Worm (Caenorhabditis elegans) whole organism, young adult: ENCODE measurements around the gene djr-1.2.

Source experiments
- B0035.1 ChIP-seq: sonication (generic microtip); optimal IDR thresholded peaks from 2 replicates; lab custom pipeline; 2016; ENCODE audit warnings: missing genetic modification characterization, mild to moderate bottlenecking, missing compliant biosample characterization, missing genotype, missing genetic modification reagents
- B0261.1 ChIP-seq: sonication (generic microtip); optimal IDR thresholded peaks from 2 replicates; lab custom pipeline; 2016; ENCODE audit warnings: mild to moderate bottlenecking, missing genetic modification characterization, moderate library complexity, missing compliant biosample characterization
- B0336.3 ChIP-seq: fragments of 200-800 bp; sonication (Bioruptor generic); IDR thresholded peaks from 2 replicates; pipeline ENCODE4 v1.3.6; 2022; ENCODE audit warnings: missing genetic modification characterization, missing compliant biosample characterization
- C06A6.2 ChIP-seq: fragments of 200-800 bp; sonication (Bioruptor generic); conservative IDR thresholded peaks from 2 replicates; pipeline ENCODE4 v1.3.6; 2022; ENCODE audit warnings: missing genetic modification characterization, missing compliant biosample characterization
- D2030.7 ChIP-seq: fragments of 200-800 bp; sonication (Bioruptor generic); IDR thresholded peaks from 2 replicates; pipeline ENCODE4 v1.3.6; 2022; ENCODE audit warnings: missing genetic modification reagents, missing genetic modification characterization, missing compliant biosample characterization
- F10E7.11 ChIP-seq: sonication (generic microtip); optimal IDR thresholded peaks from 2 replicates; lab custom pipeline; 2017; ENCODE audit warnings: mild to moderate bottlenecking, missing genetic modification characterization, moderate library complexity, missing compliant biosample characterization
- F57A8.1 ChIP-seq: fragments of 200-800 bp; sonication (Bioruptor generic); optimal IDR thresholded peaks from 2 replicates; lab custom pipeline; 2018; ENCODE audit warnings: mild to moderate bottlenecking, missing genetic modification characterization, moderate library complexity, missing compliant biosample characterization
- F57C9.4 ChIP-seq: sonication (generic microtip); optimal IDR thresholded peaks from 2 replicates; lab custom pipeline; 2017; ENCODE audit warnings: mild to moderate bottlenecking, missing genetic modification characterization, missing compliant biosample characterization
- Y56A3A.18 ChIP-seq: fragments of 200-800 bp; sonication (Bioruptor generic); IDR thresholded peaks from 2 replicates; pipeline ENCODE4 v1.3.6; 2022; ENCODE audit warnings: missing genetic modification reagents, missing genetic modification characterization, missing compliant biosample characterization
- Y67H2A.10 ChIP-seq: fragments of 200-800 bp; sonication (Bioruptor generic); conservative IDR thresholded peaks from 2 replicates; pipeline ENCODE4 v1.3.6; 2022; ENCODE audit warnings: missing genetic modification reagents, missing genetic modification characterization, missing compliant biosample characterization
- ZK185.1 ChIP-seq: sonication (generic microtip); optimal IDR thresholded peaks from 2 replicates; lab custom pipeline; 2016; ENCODE audit warnings: mild to moderate bottlenecking, missing genetic modification characterization, missing compliant biosample characterization; ENCODE audit not compliant: poor library complexity, severe bottlenecking
- aptf-2 ChIP-seq: fragments of 200-800 bp; sonication (Bioruptor generic); conservative IDR thresholded peaks from 2 replicates; pipeline ENCODE4 v1.3.6; 2022; ENCODE audit warnings: missing genetic modification reagents, missing genetic modification characterization, missing compliant biosample characterization
- aptf-3 ChIP-seq: fragments of 200-800 bp; sonication (Bioruptor generic); IDR thresholded peaks from 2 replicates; pipeline ENCODE4 v1.3.6; 2022; ENCODE audit warnings: missing genetic modification characterization, missing compliant biosample characterization
- cebp-1 ChIP-seq, 2 experiments: fragments of 200-800 bp in 1 of 2; sonication (Bioruptor generic) in 1 of 2; sonication (generic microtip) in 1 of 2; IDR thresholded peaks in 1 of 2; optimal IDR thresholded peaks in 1 of 2; 2 replicates each; pipeline versions ENCODE4 v1.3.6 to Lab custom; 2017 to 2022; ENCODE audit warnings: missing compliant biosample characterization in 2 of 2, missing genetic modification characterization in 2 of 2, mild to moderate bottlenecking in 1 of 2, missing genetic modification reagents in 1 of 2, moderate library complexity in 1 of 2
- egrh-3 ChIP-seq: fragments of 200-800 bp; sonication (Bioruptor generic); IDR thresholded peaks from 2 replicates; pipeline ENCODE4 v1.3.6; 2022; ENCODE audit warnings: missing genetic modification reagents, missing genetic modification characterization, missing compliant biosample characterization
- ets-4 ChIP-seq: fragments of 200-800 bp; sonication (Bioruptor generic); optimal IDR thresholded peaks from 2 replicates; lab custom pipeline; 2018; ENCODE audit warnings: mild to moderate bottlenecking, missing genetic modification characterization, missing compliant biosample characterization
- fkh-3 ChIP-seq: sonication (generic microtip); optimal IDR thresholded peaks from 2 replicates; lab custom pipeline; 2016; ENCODE audit warnings: mild to moderate bottlenecking, missing genetic modification characterization, missing compliant biosample characterization
- hmg-1.2 ChIP-seq: fragments of 200-800 bp; sonication (Bioruptor generic); IDR thresholded peaks from 2 replicates; pipeline ENCODE4 v1.3.6; 2022; ENCODE audit warnings: missing genetic modification reagents, missing genetic modification characterization, missing compliant biosample characterization
- hmg-20 ChIP-seq: fragments of 200-800 bp; sonication (Bioruptor generic); IDR thresholded peaks from 2 replicates; pipeline ENCODE4 v1.3.6; 2022; ENCODE audit warnings: missing genetic modification reagents, missing genetic modification characterization, missing compliant biosample characterization
- lin-54 ChIP-seq: fragments of 200-800 bp; sonication (Bioruptor generic); optimal IDR thresholded peaks from 2 replicates; lab custom pipeline; 2018; ENCODE audit warnings: mild to moderate bottlenecking, missing genetic modification characterization, missing compliant biosample characterization
- lir-1 ChIP-seq: fragments of 200-800 bp; sonication (Bioruptor generic); conservative IDR thresholded peaks from 2 replicates; pipeline ENCODE4 v1.3.6; 2022; ENCODE audit warnings: missing genetic modification reagents, missing genetic modification characterization, missing compliant biosample characterization
- lsl-1 ChIP-seq: fragments of 200-800 bp; sonication (Bioruptor generic); optimal IDR thresholded peaks from 2 replicates; lab custom pipeline; 2018; ENCODE audit warnings: mild to moderate bottlenecking, missing genetic modification characterization, moderate library complexity, missing compliant biosample characterization
- madf-10 ChIP-seq: sonication (generic microtip); optimal IDR thresholded peaks from 2 replicates; lab custom pipeline; 2016; ENCODE audit warnings: mild to moderate bottlenecking, missing genetic modification characterization, missing compliant biosample characterization
- madf-6 ChIP-seq: fragments of 200-800 bp; sonication (Bioruptor generic); IDR thresholded peaks from 2 replicates; pipeline ENCODE4 v1.3.6; 2022; ENCODE audit warnings: missing genetic modification reagents, missing genetic modification characterization, missing compliant biosample characterization
- nhr-80 ChIP-seq: sonication (generic microtip); optimal IDR thresholded peaks from 2 replicates; lab custom pipeline; 2016; ENCODE audit warnings: missing genetic modification characterization, missing compliant biosample characterization
- pbrm-1 ChIP-seq: fragments of 200-800 bp; sonication (Bioruptor generic); IDR thresholded peaks from 2 replicates; pipeline ENCODE4 v1.3.6; 2022; ENCODE audit warnings: missing genetic modification reagents, missing genetic modification characterization, missing compliant biosample characterization
- pha-4 ChIP-seq: fragments of 150-350 bp; sonication (generic microtip); optimal IDR thresholded peaks from 2 replicates; lab custom pipeline; 2014; ENCODE audit warnings: missing biosample characterization, missing genetic modification reagents, missing genetic modification characterization
- rcor-1 ChIP-seq: fragments of 200-800 bp; sonication (Bioruptor generic); IDR thresholded peaks from 2 replicates; pipeline ENCODE4 v1.3.6; 2022; ENCODE audit warnings: missing genetic modification reagents, missing genetic modification characterization, missing compliant biosample characterization
- sea-2 ChIP-seq: fragments of 200-800 bp; sonication (Bioruptor generic); IDR thresholded peaks from 2 replicates; pipeline ENCODE4 v1.3.6; 2022; ENCODE audit warnings: missing genetic modification characterization, missing compliant biosample characterization
- snpc-3.4 ChIP-seq: sonication (generic microtip); optimal IDR thresholded peaks from 2 replicates; lab custom pipeline; 2017; ENCODE audit warnings: missing genetic modification characterization, mild to moderate bottlenecking, missing compliant biosample characterization, antibody characterized with exemption, moderate library complexity, missing genotype, missing genetic modification reagents
- unc-130 ChIP-seq: sonication (generic microtip); optimal IDR thresholded peaks from 2 replicates; lab custom pipeline; 2016; ENCODE audit warnings: missing genetic modification reagents, missing genetic modification characterization, missing compliant biosample characterization
- zfh-2 ChIP-seq: fragments of 200-800 bp; sonication (Bioruptor generic); conservative IDR thresholded peaks from 2 replicates; pipeline ENCODE4 v1.3.6; 2022; ENCODE audit warnings: missing genetic modification reagents, missing genetic modification characterization, missing compliant biosample characterization
- ztf-26 ChIP-seq: sonication (generic microtip); optimal IDR thresholded peaks from 2 replicates; lab custom pipeline; 2017; ENCODE audit warnings: missing genetic modification characterization, missing compliant biosample characterization

djr-1.2 gene

DNA sequence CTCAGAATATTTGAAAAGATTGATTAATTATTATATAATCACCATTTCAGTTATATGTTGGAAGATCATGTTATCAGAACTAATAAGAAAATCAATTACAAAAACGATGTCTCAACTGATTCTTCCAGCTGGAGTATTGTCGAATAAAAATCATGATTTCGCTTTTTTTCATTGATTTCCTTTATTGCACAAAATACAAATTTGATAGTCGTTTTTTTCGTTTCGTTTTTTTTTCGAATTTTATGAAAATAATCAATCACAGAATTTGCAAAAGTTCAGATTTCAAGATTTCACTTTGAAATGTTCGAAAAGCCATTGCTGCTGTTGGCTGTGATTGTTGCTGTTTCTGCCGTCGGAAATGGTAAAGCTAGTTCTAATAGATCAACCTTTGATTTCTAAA lies 19.1 kb downstream of the djr-1.2 start, which contains the start of gene C49G7.13 (continued):
- no peak for TF ChIP-seq C06A6.2 (GFP tag; lab: Robert Waterston, UW)

DNA sequence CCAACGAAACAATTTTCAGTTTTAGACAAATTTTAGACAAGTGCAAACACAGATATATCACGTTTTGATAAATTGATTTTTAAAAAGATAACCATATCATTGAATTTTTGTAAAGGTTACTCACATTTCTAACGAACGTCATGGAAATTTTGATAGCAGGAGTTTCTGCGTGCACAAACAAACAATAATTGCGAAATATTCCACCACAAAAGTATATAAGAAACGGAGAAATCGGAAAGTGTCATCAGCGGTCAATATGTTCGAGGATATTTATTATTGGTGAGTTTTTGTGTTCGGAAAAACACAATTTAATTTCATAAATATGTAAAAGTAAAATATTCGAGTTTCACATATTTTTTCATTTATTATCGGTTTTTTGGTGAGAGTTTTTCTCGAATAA lies 20.6 kb downstream of the djr-1.2 start, which contains the start of gene C49G7.7:
TSS of gene C49G7.7 (plus strand) at position 174 of the 400 bp plus-strand sequence.
- no peak for TF ChIP-seq lin-54 (GFP tag; lab: Kevin White, UChicago)
- no peak for TF ChIP-seq F10E7.11 (tag; lab: Kevin White, UChicago)
- no peak for TF ChIP-seq ZK185.1 (tag; lab: Kevin White, UChicago)
- no peak for TF ChIP-seq aptf-3
- TF ChIP-seq cebp-1 (GFP tag; IDR thresholded peaks at IDR 0.05; lab: Robert Waterston, UW): peak; percentile 19; the same call in 1 of the 2 replicates
- TF ChIP-seq cebp-1 (tag; optimal IDR thresholded peaks at IDR 0.05; lab: Kevin White, UChicago): peak; percentile 87
- no peak for TF ChIP-seq sea-2 (GFP tag; lab: Robert Waterston, UW)
- TF ChIP-seq ets-4 (GFP tag; lab: Kevin White, UChicago): no peak

DNA sequence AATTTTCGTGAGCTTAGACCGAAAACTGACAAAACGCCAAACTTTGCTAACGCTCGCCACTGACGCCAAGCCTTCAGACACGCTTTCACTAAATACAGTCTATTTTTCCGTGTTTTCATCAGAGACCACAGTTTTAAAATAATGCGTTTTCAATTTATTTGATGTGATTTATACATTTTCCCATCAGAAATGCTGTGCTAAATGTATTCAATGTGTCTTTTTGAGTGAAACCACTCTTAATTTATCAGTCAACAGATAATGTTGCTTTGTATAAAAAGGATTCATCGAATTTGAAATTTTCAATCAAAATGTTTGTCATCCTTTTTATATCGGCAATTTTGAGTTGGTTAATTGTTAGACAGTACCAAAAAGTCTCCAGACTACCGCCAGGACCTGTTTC lies 23.6 kb downstream of the djr-1.2 start, which contains the start of gene cyp-35A4:
TSS of gene cyp-35A4 (plus strand) at position 301 of the 400 bp plus-strand sequence.
- no peak for TF ChIP-seq F57C9.4
- no peak for TF ChIP-seq lsl-1 (GFP tag; lab: Kevin White, UChicago)
- no peak for TF ChIP-seq unc-130
- no peak for TF ChIP-seq fkh-3 (tag; lab: Kevin White, UChicago)
- TF ChIP-seq Y56A3A.18: no peak
- TF ChIP-seq B0261.1: no peak
- TF ChIP-seq ztf-26 (tag; lab: Kevin White, UChicago): no peak
- TF ChIP-seq B0035.1 (tag; lab: Kevin White, UChicago): no peak
- TF ChIP-seq madf-10 (tag; lab: Kevin White, UChicago): no peak
- no peak for TF ChIP-seq snpc-3.4 (tag; lab: Kevin White, UChicago)
- TF ChIP-seq rcor-1 (GFP tag; lab: Robert Waterston, UW): no peak
- no peak for TF ChIP-seq zfh-2 (GFP tag; lab: Robert Waterston, UW)
- no peak for TF ChIP-seq lir-1 (GFP tag; lab: Robert Waterston, UW)

DNA sequence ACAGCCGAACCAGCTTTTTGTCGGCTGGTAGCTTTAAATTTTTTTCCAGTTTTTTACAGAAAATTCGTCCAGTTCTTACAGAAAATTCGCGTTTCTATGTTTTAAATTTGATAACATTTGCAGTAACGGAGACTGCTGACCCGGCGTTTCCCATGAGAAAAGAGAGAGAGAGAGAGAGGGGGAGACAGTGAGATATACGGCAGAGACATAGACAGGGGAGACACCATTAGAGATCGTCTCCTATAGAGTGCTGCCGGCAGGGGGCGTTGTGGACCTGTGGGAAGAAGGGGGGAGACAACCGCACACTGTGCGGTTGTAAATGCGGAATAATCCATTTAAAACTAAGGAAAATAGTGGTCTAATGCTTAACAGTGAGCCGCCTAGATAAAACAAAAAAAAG lies 25.3 kb downstream of the djr-1.2 start:
- TF ChIP-seq Y67H2A.10 (no peak), cebp-1 (GFP tag; IDR thresholded peaks at IDR 0.05; lab: Robert Waterston, UW) (no peak), cebp-1 (tag; optimal IDR thresholded peaks at IDR 0.05; lab: Kevin White, UChicago) (peak; percentile 16), F57A8.1 (no peak), aptf-2 (peak; percentile 95), madf-6 (GFP tag; lab: Robert Waterston, UW) (0 out of 2 replicates have a peak, but pooled peaks have one; percentile 14), Y56A3A.18 (0 out of 2 replicates have a peak, but pooled peaks have one; percentile 11), nhr-80 (tag; lab: Kevin White, UChicago) (peak; percentile 20), D2030.7 (GFP tag; lab: Robert Waterston, UW) (no peak), egrh-3 (0 out of 2 replicates have a peak, but pooled peaks have one; percentile 18), pbrm-1 (GFP tag; lab: Robert Waterston, UW) (no peak), aptf-3 (peak; percentile 50; the same call in 1 of the 2 replicates), hmg-1.2 (GFP tag; lab: Robert Waterston, UW) (peak; percentile 74; the same call in 1 of the 2 replicates), pha-4 (tag; lab: Kevin White, UChicago) (no peak), hmg-20 (GFP tag; lab: Robert Waterston, UW) (no peak), B0336.3 (0 out of 2 replicates have a peak, but pooled peaks have one; percentile 16)
